Worm (Caenorhabditis elegans) whole organism, L1 larva: ENCODE measurements around the gene srz-37.

Experiments
- C16A3.4 ChIP-seq: fragments of 150-350 bp; optimal IDR thresholded peaks from 2 replicates; lab custom pipeline; 2014; ENCODE audit warnings: missing biosample characterization, missing genetic modification characterization
- F16B12.6 ChIP-seq: fragments of 150-350 bp; optimal IDR thresholded peaks from 2 replicates; lab custom pipeline; 2014; ENCODE audit warnings: missing biosample characterization, missing genetic modification characterization
- Y116A8C.19 ChIP-seq: sonication (generic microtip); optimal IDR thresholded peaks from 2 replicates; lab custom pipeline; 2016; ENCODE audit warnings: missing compliant biosample characterization, missing genetic modification characterization, borderline replicate concordance
- ama-1 ChIP-seq: fragments of 150-350 bp; optimal IDR thresholded peaks from 2 replicates; lab custom pipeline; 2014
- ceh-8 ChIP-seq: fragments of 200-800 bp; sonication (Bioruptor generic); optimal IDR thresholded peaks from 2 replicates; lab custom pipeline; 2018; ENCODE audit warnings: mild to moderate bottlenecking, missing genetic modification characterization, moderate library complexity, missing compliant biosample characterization
- ceh-82 ChIP-seq, 3 experiments: fragments of 150-350 bp in 1 of 3; sonication (generic microtip) in 2 of 3; optimal IDR thresholded peaks; 2 replicates each; lab custom pipeline; 2014 to 2017; ENCODE audit warnings: missing biosample characterization in 3 of 3, missing genetic modification characterization in 3 of 3
- ceh-90 ChIP-seq: sonication (generic microtip); optimal IDR thresholded peaks from 2 replicates; lab custom pipeline; 2016; ENCODE audit warnings: missing genetic modification characterization, missing compliant biosample characterization
- ces-1 ChIP-seq: fragments of 150-350 bp; optimal IDR thresholded peaks from 2 replicates; lab custom pipeline; 2014; ENCODE audit warnings: missing biosample characterization, missing genetic modification reagents, missing genetic modification characterization
- dpl-1 ChIP-seq, 3 experiments: fragments of 150-350 bp in 2 of 3; sonication (generic microtip) in 1 of 3; optimal IDR thresholded peaks; 2 replicates each; lab custom pipeline; 2014 to 2017; ENCODE audit warnings: missing biosample characterization in 3 of 3, missing genetic modification characterization in 3 of 3, missing genetic modification reagents in 3 of 3
- dsc-1 ChIP-seq: sonication (generic microtip); optimal IDR thresholded peaks from 2 replicates; lab custom pipeline; 2016; ENCODE audit warnings: mild to moderate bottlenecking, missing genetic modification characterization, missing compliant biosample characterization
- efl-1 ChIP-seq, 4 experiments: fragments of 150-350 bp; optimal IDR thresholded peaks in 3 of 4; peaks in 1 of 4; 1 replicate in 1 of 4; 2 replicates in 3 of 4; lab custom pipeline; 2014; ENCODE audit warnings: missing biosample characterization in 2 of 4, missing genetic modification characterization in 2 of 4, missing genetic modification reagents in 2 of 4
- efl-3 ChIP-seq: fragments of 200-800 bp; sonication (Bioruptor generic); optimal IDR thresholded peaks from 2 replicates; lab custom pipeline; 2018; ENCODE audit warnings: mild to moderate bottlenecking, missing genetic modification characterization, missing compliant biosample characterization
- elt-2 ChIP-seq: sonication (generic microtip); optimal IDR thresholded peaks from 2 replicates; lab custom pipeline; 2016; ENCODE audit warnings: missing genetic modification characterization, mild to moderate bottlenecking, inconsistent platforms, missing compliant biosample characterization, missing genetic modification reagents
- fkh-10 ChIP-seq: sonication (generic microtip); optimal IDR thresholded peaks from 2 replicates; lab custom pipeline; 2017; ENCODE audit warnings: missing biosample characterization, missing genetic modification reagents, missing genetic modification characterization
- fkh-4 ChIP-seq: sonication (generic microtip); optimal IDR thresholded peaks from 2 replicates; lab custom pipeline; 2016; ENCODE audit warnings: missing compliant biosample characterization, missing genetic modification characterization, borderline replicate concordance
- grh-1 ChIP-seq: fragments of 200-800 bp; sonication (Bioruptor generic); IDR thresholded peaks from 2 replicates; pipeline ENCODE4 v1.3.6; 2022; ENCODE audit warnings: missing genetic modification reagents, missing genetic modification characterization, missing compliant biosample characterization
- hpl-2 ChIP-seq: fragments of 150-350 bp; optimal IDR thresholded peaks from 2 replicates; lab custom pipeline; 2014; ENCODE audit warnings: missing biosample characterization, missing genetic modification reagents, missing genetic modification characterization
- jun-1 ChIP-seq: fragments of 150-350 bp; optimal IDR thresholded peaks from 2 replicates; lab custom pipeline; 2014; ENCODE audit warnings: missing biosample characterization, missing genetic modification reagents, missing genetic modification characterization
- lin-14 ChIP-seq: fragments of 200-800 bp; sonication (Bioruptor generic); optimal IDR thresholded peaks from 2 replicates; lab custom pipeline; 2018; ENCODE audit warnings: mild to moderate bottlenecking, missing genetic modification characterization, moderate library complexity, missing compliant biosample characterization
- lin-35 ChIP-seq, 2 experiments: fragments of 150-350 bp; optimal IDR thresholded peaks; 2 replicates each; lab custom pipeline; 2014; ENCODE audit warnings: missing biosample characterization in 2 of 2, missing genetic modification characterization in 2 of 2, missing genetic modification reagents in 2 of 2
- lsy-2 ChIP-seq, 2 experiments: fragments of 150-350 bp; optimal IDR thresholded peaks; 2 replicates each; lab custom pipeline; 2014; ENCODE audit warnings: missing biosample characterization in 2 of 2, missing genetic modification characterization in 2 of 2
- mab-9 ChIP-seq: fragments of 200-800 bp; sonication (Bioruptor generic); IDR thresholded peaks from 2 replicates; pipeline ENCODE4 v1.3.6; 2022; ENCODE audit warnings: missing genetic modification reagents, missing genetic modification characterization, missing compliant biosample characterization
- mdl-1 ChIP-seq, 2 experiments: fragments of 150-350 bp; optimal IDR thresholded peaks; 2 replicates each; lab custom pipeline; 2014 to 2017; ENCODE audit warnings: missing biosample characterization in 2 of 2, missing genetic modification characterization in 2 of 2, inconsistent platforms in 1 of 2
- mef-2 ChIP-seq: fragments of 150-350 bp; optimal IDR thresholded peaks from 2 replicates; lab custom pipeline; 2014; ENCODE audit warnings: missing biosample characterization, missing genetic modification characterization
- nhr-19 ChIP-seq: fragments of 200-800 bp; sonication (Bioruptor generic); conservative IDR thresholded peaks from 2 replicates; pipeline ENCODE4 v1.3.6; 2022; ENCODE audit warnings: missing genetic modification characterization, missing compliant biosample characterization
- nhr-20 ChIP-seq: sonication (generic microtip); optimal IDR thresholded peaks from 2 replicates; lab custom pipeline; 2016; ENCODE audit warnings: mild to moderate bottlenecking, missing genetic modification characterization, missing compliant biosample characterization
- nhr-47 ChIP-seq: sonication (generic microtip); optimal IDR thresholded peaks from 2 replicates; lab custom pipeline; 2016; ENCODE audit warnings: mild to moderate bottlenecking, missing genetic modification characterization, moderate library complexity, missing compliant biosample characterization
- nhr-76 ChIP-seq: sonication (generic microtip); optimal IDR thresholded peaks from 2 replicates; lab custom pipeline; 2017; ENCODE audit warnings: missing biosample characterization, missing genetic modification characterization
- nhr-77 ChIP-seq: fragments of 150-350 bp; optimal IDR thresholded peaks from 2 replicates; lab custom pipeline; 2014; ENCODE audit warnings: missing biosample characterization, missing genetic modification characterization
- nhr-84 ChIP-seq: sonication (generic microtip); optimal IDR thresholded peaks from 2 replicates; lab custom pipeline; 2017; ENCODE audit warnings: missing biosample characterization, missing genetic modification characterization
- nhr-85 ChIP-seq: sonication (generic microtip); peaks from one replicate; lab custom pipeline; 2016; ENCODE audit warnings: missing genetic modification characterization, inconsistent platforms, missing compliant biosample characterization
- nhr-90 ChIP-seq: sonication (generic microtip); optimal IDR thresholded peaks from 2 replicates; lab custom pipeline; 2016; ENCODE audit warnings: mild to moderate bottlenecking, missing genetic modification characterization, missing compliant biosample characterization; ENCODE audit not compliant: poor library complexity
- pag-3 ChIP-seq: sonication (generic microtip); optimal IDR thresholded peaks from 2 replicates; lab custom pipeline; 2017; ENCODE audit warnings: missing genetic modification characterization, mild to moderate bottlenecking, missing compliant biosample characterization, antibody characterized with exemption, borderline replicate concordance; ENCODE audit not compliant: insufficient read depth
- snpc-4 ChIP-seq: fragments of 150-350 bp; optimal IDR thresholded peaks from 2 replicates; lab custom pipeline; 2014; ENCODE audit warnings: missing biosample characterization, missing genetic modification characterization
- sox-4 ChIP-seq: sonication (generic microtip); optimal IDR thresholded peaks from 2 replicates; lab custom pipeline; 2016; ENCODE audit warnings: missing genetic modification characterization, missing compliant biosample characterization
- sup-37 ChIP-seq: fragments of 200-800 bp; sonication (Bioruptor generic); optimal IDR thresholded peaks from 2 replicates; lab custom pipeline; 2018; ENCODE audit warnings: mild to moderate bottlenecking, missing genetic modification characterization, missing compliant biosample characterization
- swsn-7 ChIP-seq: sonication (generic microtip); optimal IDR thresholded peaks from 2 replicates; lab custom pipeline; 2016; ENCODE audit warnings: missing genetic modification characterization, missing compliant biosample characterization
- tbx-2 ChIP-seq: sonication (generic microtip); optimal IDR thresholded peaks from 2 replicates; lab custom pipeline; 2016; ENCODE audit warnings: missing genetic modification characterization, missing compliant biosample characterization
- tlp-1 ChIP-seq: fragments of 150-350 bp; optimal IDR thresholded peaks from 2 replicates; lab custom pipeline; 2014; ENCODE audit warnings: missing biosample characterization, missing genetic modification characterization
- unc-130 ChIP-seq: fragments of 150-350 bp; optimal IDR thresholded peaks from 2 replicates; lab custom pipeline; 2017; ENCODE audit warnings: missing biosample characterization, missing genetic modification characterization, inconsistent platforms
- unc-30 ChIP-seq: sonication (generic microtip); optimal IDR thresholded peaks from 2 replicates; lab custom pipeline; 2017; ENCODE audit warnings: missing biosample characterization, missing genetic modification characterization
- unc-62 ChIP-seq: fragments of 150-350 bp; optimal IDR thresholded peaks from 2 replicates; lab custom pipeline; 2014; ENCODE audit warnings: missing biosample characterization, missing genetic modification reagents, missing genetic modification characterization
- unc-86 ChIP-seq: sonication (generic microtip); optimal IDR thresholded peaks from 2 replicates; lab custom pipeline; 2016; ENCODE audit warnings: missing genetic modification characterization, missing compliant biosample characterization
- unc-98 ChIP-seq: fragments of 200-800 bp; sonication (Bioruptor generic); IDR thresholded peaks from 2 replicates; pipeline ENCODE4 v1.3.6; 2022; ENCODE audit warnings: missing genetic modification characterization, missing compliant biosample characterization
- xbp-1 ChIP-seq: sonication (generic microtip); optimal IDR thresholded peaks from 2 replicates; lab custom pipeline; 2016; ENCODE audit warnings: missing genetic modification characterization, missing compliant biosample characterization
- zag-1 ChIP-seq: fragments of 150-350 bp; optimal IDR thresholded peaks from 2 replicates; lab custom pipeline; 2014; ENCODE audit warnings: missing biosample characterization, missing genetic modification characterization
- zip-4 ChIP-seq: fragments of 200-800 bp; sonication (Bioruptor generic); optimal IDR thresholded peaks from 2 replicates; lab custom pipeline; 2018; ENCODE audit warnings: mild to moderate bottlenecking, missing genetic modification characterization, moderate library complexity, missing compliant biosample characterization
- ztf-4 ChIP-seq: fragments of 150-350 bp; optimal IDR thresholded peaks from 2 replicates; lab custom pipeline; 2014; ENCODE audit warnings: missing biosample characterization, missing genetic modification characterization

The srz-37 gene

DNA sequence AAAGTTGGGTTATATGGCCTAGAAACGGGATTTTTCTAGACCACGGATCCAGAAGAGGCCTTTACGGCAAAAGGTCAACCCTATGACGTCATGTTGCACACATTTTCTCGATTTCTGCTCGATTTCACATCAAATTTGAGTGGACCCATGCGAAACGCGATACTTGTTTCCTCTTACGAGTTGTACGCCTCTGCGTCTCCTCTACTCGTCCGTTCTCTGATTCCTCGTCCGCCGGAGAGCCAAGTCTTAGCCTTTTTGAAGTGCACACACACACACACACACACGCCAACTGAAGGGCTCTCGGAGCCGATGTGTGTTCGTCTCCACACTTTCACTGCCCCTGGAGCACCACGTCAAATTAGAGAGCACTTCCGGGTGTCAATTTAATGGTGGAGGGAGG, 39.3 kb upstream of the srz-37 start (continued):
- no peak for TF ChIP-seq ztf-4 (tag; lab: Kevin White, UChicago)
- no peak for TF ChIP-seq F16B12.6 (tag; lab: Kevin White, UChicago)
- TF ChIP-seq zag-1 (tag; lab: Kevin White, UChicago): no peak
- TF ChIP-seq lin-35 (GFP tag; optimal IDR thresholded peaks at IDR 0.05; lab: Kevin White, UChicago): no peak
- TF ChIP-seq nhr-84 (tag; lab: Kevin White, UChicago): no peak
- no peak for TF ChIP-seq fkh-4 (tag; lab: Kevin White, UChicago)
- no peak for TF ChIP-seq unc-62 (GFP tag; lab: Kevin White, UChicago)
- TF ChIP-seq dsc-1 (tag; lab: Kevin White, UChicago): peak; percentile 61
- no peak for TF ChIP-seq nhr-20 (tag; lab: Kevin White, UChicago)
- TF ChIP-seq nhr-90 (tag; lab: Kevin White, UChicago): no peak
- no peak for TF ChIP-seq sup-37 (GFP tag; lab: Kevin White, UChicago)
- TF ChIP-seq efl-1 (optimal IDR thresholded peaks at IDR 0.05; lab: Kevin White, UChicago): no peak
- peak in 1 of 2 experiments; percentile 72 for TF ChIP-seq efl-1 (GFP tag; optimal IDR thresholded peaks at IDR 0.05 in 1 of 2; lab: Kevin White, UChicago)
- TF ChIP-seq ces-1 (GFP tag; lab: Kevin White, UChicago): no peak
- TF ChIP-seq unc-86 (tag; lab: Kevin White, UChicago): peak; percentile 12
- TF ChIP-seq xbp-1: peak; percentile 13
- TF ChIP-seq nhr-19 (GFP tag; lab: Robert Waterston, UW): no peak
- no peak for TF ChIP-seq Y116A8C.19 (tag; lab: Kevin White, UChicago)
- TF ChIP-seq pag-3 (tag; lab: Kevin White, UChicago): no peak
- TF ChIP-seq grh-1 (GFP tag; lab: Robert Waterston, UW): no peak
- TF ChIP-seq tlp-1 (tag; lab: Kevin White, UChicago): no peak
- 0 out of 2 replicates have a peak, but pooled peaks have one; percentile 26 for TF ChIP-seq mab-9 (GFP tag; lab: Robert Waterston, UW)
- TF ChIP-seq swsn-7 (tag; lab: Kevin White, UChicago): peak; percentile 14
- no peak for TF ChIP-seq sox-4 (tag; lab: Kevin White, UChicago)
- no peak for TF ChIP-seq dpl-1 (GFP tag; optimal IDR thresholded peaks at IDR 0.05; lab: Kevin White, UChicago)
- TF ChIP-seq fkh-10 (GFP tag; lab: Kevin White, UChicago): peak; percentile 38
- TF ChIP-seq, all 84 proteins: peak for 13

DNA sequence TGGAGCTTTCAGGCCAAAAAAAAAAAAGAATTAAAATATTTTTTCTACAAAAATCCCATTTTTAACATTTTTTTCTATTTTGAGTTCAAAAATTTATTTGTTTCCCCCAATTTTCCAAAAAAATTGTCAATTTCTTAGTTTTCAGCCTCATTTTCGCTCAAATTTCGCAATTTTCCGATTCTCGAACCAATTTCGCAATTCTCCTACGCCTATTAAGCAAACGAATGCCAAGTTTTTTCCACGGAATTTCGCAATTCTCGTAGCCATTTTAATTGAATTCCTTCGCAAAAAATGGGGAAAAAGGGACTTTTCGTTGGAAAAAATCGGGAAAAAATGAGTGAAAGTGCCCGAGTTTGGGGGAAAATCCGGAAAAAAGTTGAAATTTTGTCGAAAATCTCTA, 38.7 kb upstream of the srz-37 start:
- TF ChIP-seq grh-1 (GFP tag; lab: Robert Waterston, UW) (no peak), nhr-77 (no peak), fkh-10 (GFP tag; lab: Kevin White, UChicago) (no peak), zag-1 (tag; lab: Kevin White, UChicago) (no peak), efl-1 (optimal IDR thresholded peaks at IDR 0.05; lab: Kevin White, UChicago) (peak in 1 of 2 experiments; percentile 10), efl-1 (GFP tag; optimal IDR thresholded peaks at IDR 0.05 in 1 of 2; lab: Kevin White, UChicago) (no peak), ceh-8 (GFP tag; lab: Kevin White, UChicago) (no peak), mef-2 (no peak), unc-98 (GFP tag; lab: Robert Waterston, UW) (no peak), ama-1 (no peak), elt-2 (tag; lab: Kevin White, UChicago) (no peak), unc-86 (tag; lab: Kevin White, UChicago) (no peak), mdl-1 (tag; optimal IDR thresholded peaks at IDR 0.05; lab: Kevin White, UChicago) (no peak), ces-1 (GFP tag; lab: Kevin White, UChicago) (no peak), lin-14 (GFP tag; lab: Kevin White, UChicago) (peak; percentile 28), tbx-2 (tag; lab: Kevin White, UChicago) (no peak), unc-130 (tag; lab: Kevin White, UChicago) (no peak), jun-1 (tag; lab: Kevin White, UChicago) (no peak), dsc-1 (tag; lab: Kevin White, UChicago) (no peak), nhr-20 (tag; lab: Kevin White, UChicago) (no peak), ceh-82 (tag; optimal IDR thresholded peaks at IDR 0.05; lab: Kevin White, UChicago) (peak; percentile 23 to 66 (median 33)), pag-3 (tag; lab: Kevin White, UChicago) (no peak), hpl-2 (GFP tag; lab: Kevin White, UChicago) (no peak), efl-3 (GFP tag; lab: Kevin White, UChicago) (no peak), nhr-85 (tag; lab: Kevin White, UChicago) (no peak), lsy-2 (tag; optimal IDR thresholded peaks at IDR 0.05; lab: Kevin White, UChicago) (peak in 1 of 2 experiments; percentile 10), snpc-4 (tag; lab: Kevin White, UChicago) (no peak), unc-30 (no peak), zip-4 (GFP tag; lab: Kevin White, UChicago) (peak; percentile 64), ceh-90 (tag; lab: Kevin White, UChicago) (peak; percentile 1), nhr-76 (tag; lab: Kevin White, UChicago) (no peak), lin-35 (GFP tag; optimal IDR thresholded peaks at IDR 0.05; lab: Kevin White, UChicago) (no peak), tlp-1 (tag; lab: Kevin White, UChicago) (no peak), C16A3.4 (tag; lab: Kevin White, UChicago) (no peak), ztf-4 (tag; lab: Kevin White, UChicago) (no peak), nhr-47 (no peak)
